Worm (Caenorhabditis elegans) whole organism, L1 larva: ENCODE results near the gene sec-5.

Experiments used
- Y116A8C.19 ChIP-seq: sonication (generic microtip); optimal IDR thresholded peaks from 2 replicates; lab custom pipeline; 2016; ENCODE audit warnings: missing compliant biosample characterization, missing genetic modification characterization, borderline replicate concordance
- alr-1 ChIP-seq: fragments of 200-800 bp; sonication (Bioruptor generic); optimal IDR thresholded peaks from 2 replicates; lab custom pipeline; 2018; ENCODE audit warnings: borderline replicate concordance, mild to moderate bottlenecking, missing genetic modification characterization, missing compliant biosample characterization
- blmp-1 ChIP-seq: fragments of 150-350 bp; optimal IDR thresholded peaks from 2 replicates; lab custom pipeline; 2014; ENCODE audit warnings: missing biosample characterization, missing genetic modification characterization
- ceh-88 ChIP-seq: fragments of 200-800 bp; sonication (Bioruptor generic); IDR thresholded peaks from 2 replicates; pipeline ENCODE4 v1.3.6; 2022; ENCODE audit warnings: missing genetic modification characterization, missing compliant biosample characterization
- ceh-90 ChIP-seq: sonication (generic microtip); optimal IDR thresholded peaks from 2 replicates; lab custom pipeline; 2016; ENCODE audit warnings: missing genetic modification characterization, missing compliant biosample characterization
- ces-1 ChIP-seq: fragments of 150-350 bp; optimal IDR thresholded peaks from 2 replicates; lab custom pipeline; 2014; ENCODE audit warnings: missing biosample characterization, missing genetic modification reagents, missing genetic modification characterization
- dsc-1 ChIP-seq: sonication (generic microtip); optimal IDR thresholded peaks from 2 replicates; lab custom pipeline; 2016; ENCODE audit warnings: mild to moderate bottlenecking, missing genetic modification characterization, missing compliant biosample characterization
- efl-1 ChIP-seq, 4 experiments: fragments of 150-350 bp; optimal IDR thresholded peaks in 3 of 4; peaks in 1 of 4; 1 replicate in 1 of 4; 2 replicates in 3 of 4; lab custom pipeline; 2014; ENCODE audit warnings: missing biosample characterization in 2 of 4, missing genetic modification characterization in 2 of 4, missing genetic modification reagents in 2 of 4
- egl-13 ChIP-seq: sonication (generic microtip); optimal IDR thresholded peaks from 2 replicates; lab custom pipeline; 2016; ENCODE audit warnings: missing genotype, missing genetic modification reagents, missing genetic modification characterization, missing compliant biosample characterization
- elt-2 ChIP-seq: sonication (generic microtip); optimal IDR thresholded peaks from 2 replicates; lab custom pipeline; 2016; ENCODE audit warnings: missing genetic modification characterization, mild to moderate bottlenecking, inconsistent platforms, missing compliant biosample characterization, missing genetic modification reagents
- elt-3 ChIP-seq, 6 experiments: fragments of 150-350 bp in 1 of 6; sonication (generic microtip); optimal IDR thresholded peaks; 2 replicates each; lab custom pipeline; 2017 to 2018; ENCODE audit warnings: missing biosample characterization in 6 of 6, missing genetic modification characterization in 6 of 6, inconsistent platforms in 1 of 6
- fkh-10 ChIP-seq: sonication (generic microtip); optimal IDR thresholded peaks from 2 replicates; lab custom pipeline; 2017; ENCODE audit warnings: missing biosample characterization, missing genetic modification reagents, missing genetic modification characterization
- fkh-8 ChIP-seq: sonication (generic microtip); optimal IDR thresholded peaks from 2 replicates; lab custom pipeline; 2016; ENCODE audit warnings: mild to moderate bottlenecking, missing genetic modification characterization, missing compliant biosample characterization
- fos-1 ChIP-seq: fragments of 150-350 bp; optimal IDR thresholded peaks from 2 replicates; lab custom pipeline; 2014; ENCODE audit warnings: missing biosample characterization, missing genetic modification characterization
- grh-1 ChIP-seq: fragments of 200-800 bp; sonication (Bioruptor generic); IDR thresholded peaks from 2 replicates; pipeline ENCODE4 v1.3.6; 2022; ENCODE audit warnings: missing genetic modification reagents, missing genetic modification characterization, missing compliant biosample characterization
- lin-14 ChIP-seq: fragments of 200-800 bp; sonication (Bioruptor generic); optimal IDR thresholded peaks from 2 replicates; lab custom pipeline; 2018; ENCODE audit warnings: mild to moderate bottlenecking, missing genetic modification characterization, moderate library complexity, missing compliant biosample characterization
- lin-15B ChIP-seq: fragments of 150-350 bp; sonication (generic microtip); optimal IDR thresholded peaks from 3 replicates; lab custom pipeline; 2014; ENCODE audit warnings: missing biosample characterization, missing genetic modification characterization
- lin-35 ChIP-seq, 2 experiments: fragments of 150-350 bp; optimal IDR thresholded peaks; 2 replicates each; lab custom pipeline; 2014; ENCODE audit warnings: missing biosample characterization in 2 of 2, missing genetic modification characterization in 2 of 2, missing genetic modification reagents in 2 of 2
- mab-9 ChIP-seq: fragments of 200-800 bp; sonication (Bioruptor generic); IDR thresholded peaks from 2 replicates; pipeline ENCODE4 v1.3.6; 2022; ENCODE audit warnings: missing genetic modification reagents, missing genetic modification characterization, missing compliant biosample characterization
- mep-1 ChIP-seq: fragments of 150-350 bp; optimal IDR thresholded peaks from 2 replicates; lab custom pipeline; 2014; ENCODE audit warnings: missing biosample characterization, missing genetic modification characterization
- nhr-11 ChIP-seq: fragments of 150-350 bp; optimal IDR thresholded peaks from 2 replicates; lab custom pipeline; 2014; ENCODE audit warnings: missing biosample characterization, missing genetic modification characterization
- nhr-12 ChIP-seq: sonication (generic microtip); optimal IDR thresholded peaks from 2 replicates; lab custom pipeline; 2017; ENCODE audit warnings: missing biosample characterization, missing genetic modification characterization
- nhr-19 ChIP-seq: fragments of 200-800 bp; sonication (Bioruptor generic); conservative IDR thresholded peaks from 2 replicates; pipeline ENCODE4 v1.3.6; 2022; ENCODE audit warnings: missing genetic modification characterization, missing compliant biosample characterization
- nhr-20 ChIP-seq: sonication (generic microtip); optimal IDR thresholded peaks from 2 replicates; lab custom pipeline; 2016; ENCODE audit warnings: mild to moderate bottlenecking, missing genetic modification characterization, missing compliant biosample characterization
- nhr-237 ChIP-seq: fragments of 150-350 bp; optimal IDR thresholded peaks from 2 replicates; lab custom pipeline; 2014; ENCODE audit warnings: missing biosample characterization, missing genetic modification characterization
- nhr-47 ChIP-seq: sonication (generic microtip); optimal IDR thresholded peaks from 2 replicates; lab custom pipeline; 2016; ENCODE audit warnings: mild to moderate bottlenecking, missing genetic modification characterization, moderate library complexity, missing compliant biosample characterization
- nhr-84 ChIP-seq: sonication (generic microtip); optimal IDR thresholded peaks from 2 replicates; lab custom pipeline; 2017; ENCODE audit warnings: missing biosample characterization, missing genetic modification characterization
- nhr-85 ChIP-seq: sonication (generic microtip); peaks from one replicate; lab custom pipeline; 2016; ENCODE audit warnings: missing genetic modification characterization, inconsistent platforms, missing compliant biosample characterization
- pag-3 ChIP-seq: sonication (generic microtip); optimal IDR thresholded peaks from 2 replicates; lab custom pipeline; 2017; ENCODE audit warnings: missing genetic modification characterization, mild to moderate bottlenecking, missing compliant biosample characterization, antibody characterized with exemption, borderline replicate concordance; ENCODE audit not compliant: insufficient read depth
- rnt-1 ChIP-seq: sonication (generic microtip); optimal IDR thresholded peaks from 2 replicates; lab custom pipeline; 2016; ENCODE audit warnings: mild to moderate bottlenecking, missing genetic modification characterization, moderate library complexity, missing compliant biosample characterization
- unc-98 ChIP-seq: fragments of 200-800 bp; sonication (Bioruptor generic); IDR thresholded peaks from 2 replicates; pipeline ENCODE4 v1.3.6; 2022; ENCODE audit warnings: missing genetic modification characterization, missing compliant biosample characterization
- zip-4 ChIP-seq: fragments of 200-800 bp; sonication (Bioruptor generic); optimal IDR thresholded peaks from 2 replicates; lab custom pipeline; 2018; ENCODE audit warnings: mild to moderate bottlenecking, missing genetic modification characterization, moderate library complexity, missing compliant biosample characterization
- ztf-4 ChIP-seq: fragments of 150-350 bp; optimal IDR thresholded peaks from 2 replicates; lab custom pipeline; 2014; ENCODE audit warnings: missing biosample characterization, missing genetic modification characterization

The sec-5 gene

ce11 chrII:9197212-9197611 is 20.3 kb upstream of the sec-5 start, which contains the start of gene let-23:
let-23 (plus strand) TSS chrII:9197512.
- TF ChIP-seq efl-1 (optimal IDR thresholded peaks at IDR 0.05; lab: Kevin White, UChicago) = no peak
- peak in 1 of 2 experiments; percentile 32 for TF ChIP-seq efl-1 (GFP tag; optimal IDR thresholded peaks at IDR 0.05 in 1 of 2; lab: Kevin White, UChicago)
- TF ChIP-seq mab-9 (GFP tag; lab: Robert Waterston, UW) = no peak
- no peak for TF ChIP-seq nhr-47 (tag; lab: Kevin White, UChicago)
- TF ChIP-seq nhr-237 (tag; lab: Kevin White, UChicago) = no peak

ce11 chrII:9196325-9196724 is 19.4 kb upstream of the sec-5 start:
- TF ChIP-seq elt-2 (tag; lab: Kevin White, UChicago) (peak; percentile 49), pag-3 (tag; lab: Kevin White, UChicago) (no peak), lin-35 (GFP tag; optimal IDR thresholded peaks at IDR 0.05; lab: Kevin White, UChicago) (peak in 1 of 2 experiments; percentile 8), unc-98 (GFP tag; lab: Robert Waterston, UW) (no peak)

- TF ChIP-seq alr-1 (no peak), nhr-20 (tag; lab: Kevin White, UChicago) (no peak), fos-1 (tag; lab: Kevin White, UChicago) (no peak), efl-1 (optimal IDR thresholded peaks at IDR 0.05; lab: Kevin White, UChicago) (no peak), efl-1 (GFP tag; optimal IDR thresholded peaks at IDR 0.05 in 1 of 2; lab: Kevin White, UChicago) (peak in 1 of 2 experiments; percentile 27), fkh-8 (no peak)
Observed at ce11 chrII:9194195-9194594, 17.2 kb upstream of the sec-5 start, which contains the start of gene twk-4. twk-4 (minus strand) TSS chrII:9194295.

ce11 chrII:9190513-9191099 is 13.7 kb upstream of the sec-5 start:
- TF ChIP-seq nhr-19 (GFP tag; lab: Robert Waterston, UW) = no peak
- TF ChIP-seq blmp-1 (tag; lab: Kevin White, UChicago) = peak; percentile 62
- no peak for TF ChIP-seq egl-13 (tag; lab: Kevin White, UChicago)
- TF ChIP-seq nhr-12 (tag; lab: Kevin White, UChicago) = no peak
- no peak for TF ChIP-seq pag-3 (tag; lab: Kevin White, UChicago)
- no peak for TF ChIP-seq efl-1 (optimal IDR thresholded peaks at IDR 0.05; lab: Kevin White, UChicago)
- TF ChIP-seq efl-1 (GFP tag; optimal IDR thresholded peaks at IDR 0.05 in 1 of 2; lab: Kevin White, UChicago) = no peak

- peak; percentile 86 for TF ChIP-seq nhr-85 (tag; lab: Kevin White, UChicago)
- peak in 1 of 6 experiments; percentile 17 for TF ChIP-seq elt-3 (tag; optimal IDR thresholded peaks at IDR 0.05; lab: Kevin White, UChicago)
- TF ChIP-seq mep-1 (tag; lab: Kevin White, UChicago) = peak; percentile 38
- TF ChIP-seq Y116A8C.19 (tag; lab: Kevin White, UChicago) = no peak
- TF ChIP-seq blmp-1 (tag; lab: Kevin White, UChicago) = peak; percentile 79
- TF ChIP-seq zip-4 (GFP tag; lab: Kevin White, UChicago) = no peak
- TF ChIP-seq lin-14 (GFP tag; lab: Kevin White, UChicago) = peak; percentile 70
- TF ChIP-seq nhr-237 (tag; lab: Kevin White, UChicago) = no peak
- no peak for TF ChIP-seq ztf-4 (tag; lab: Kevin White, UChicago)
- TF ChIP-seq ceh-90 = no peak
- TF ChIP-seq fkh-10 (GFP tag; lab: Kevin White, UChicago) = no peak
- no peak for TF ChIP-seq nhr-20 (tag; lab: Kevin White, UChicago)
- TF ChIP-seq rnt-1 (tag; lab: Kevin White, UChicago) = no peak
Observed at ce11 chrII:9189648-9190047, 12.7 kb upstream of the sec-5 start.

- TF ChIP-seq dsc-1 (tag; lab: Kevin White, UChicago) (no peak), nhr-12 (tag; lab: Kevin White, UChicago) (no peak), lin-15B (no peak), rnt-1 (tag; lab: Kevin White, UChicago) (no peak), nhr-84 (tag; lab: Kevin White, UChicago) (no peak), nhr-11 (tag; lab: Kevin White, UChicago) (no peak), unc-98 (GFP tag; lab: Robert Waterston, UW) (no peak), ces-1 (GFP tag; lab: Kevin White, UChicago) (no peak), grh-1 (GFP tag; lab: Robert Waterston, UW) (0 out of 2 replicates have a peak, but pooled peaks have one; percentile 22), blmp-1 (tag; lab: Kevin White, UChicago) (peak; percentile 25), zip-4 (GFP tag; lab: Kevin White, UChicago) (no peak), ceh-88 (no peak)
- TF ChIP-seq, all 84 proteins: peak for 2
Observed at ce11 chrII:9188380-9188779, 11.4 kb upstream of the sec-5 start, which contains the start of gene sym-2. sym-2 (minus strand) TSS chrII:9188480.
